Worm (Caenorhabditis elegans): ENCODE data around the gene tlp-1.

DNA sequence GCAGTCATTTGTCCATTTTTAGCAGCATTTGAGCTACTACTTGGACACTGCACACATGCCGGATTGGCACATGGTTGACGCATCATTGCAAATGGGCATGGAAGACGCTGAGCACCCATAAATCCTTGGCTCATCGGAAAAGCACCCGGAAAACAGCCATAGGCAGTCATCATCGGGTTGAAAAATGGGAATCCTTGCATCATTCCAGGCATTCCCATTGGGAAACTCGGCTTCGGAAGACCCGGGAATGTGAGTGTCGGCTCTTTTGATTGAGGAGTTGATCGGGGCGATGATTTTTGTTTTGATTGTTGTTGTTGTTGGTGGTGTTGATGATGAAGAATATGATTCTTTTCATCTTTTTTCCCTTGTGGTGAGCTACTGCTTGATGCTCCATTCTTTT lies 1.2 kb downstream of the tlp-1 start:
- TF ChIP-seq him-1 (tag; optimal IDR thresholded peaks at IDR 0.05): no peak
- no peak for TF ChIP-seq dao-5 (tag; optimal IDR thresholded peaks at IDR 0.05)
